Worm (Caenorhabditis elegans) whole organism, L2 larva: ENCODE results near the gene F22B7.1.

ENCODE experiments used
- C34F6.9 ChIP-seq: fragments of 150-350 bp; optimal IDR thresholded peaks from 2 replicates; lab custom pipeline; 2014; ENCODE audit warnings: missing biosample characterization, missing genetic modification characterization
- F13H6.1 ChIP-seq: sonication (generic microtip); optimal IDR thresholded peaks from 2 replicates; lab custom pipeline; 2016; ENCODE audit warnings: missing genetic modification characterization, missing compliant biosample characterization
- Y55F3AM.14 ChIP-seq: fragments of 200-800 bp; sonication (Bioruptor generic); optimal IDR thresholded peaks from 2 replicates; lab custom pipeline; 2018; ENCODE audit warnings: mild to moderate bottlenecking, missing genetic modification characterization, missing compliant biosample characterization
- alr-1 ChIP-seq: fragments of 150-350 bp; optimal IDR thresholded peaks from 2 replicates; lab custom pipeline; 2014; ENCODE audit warnings: missing biosample characterization, missing genetic modification characterization
- aly-2 ChIP-seq: fragments of 150-350 bp; optimal IDR thresholded peaks from 2 replicates; lab custom pipeline; 2014; ENCODE audit warnings: missing biosample characterization, missing genetic modification characterization
- ama-1 ChIP-seq: fragments of 150-350 bp; optimal IDR thresholded peaks from 2 replicates; lab custom pipeline; 2018; ENCODE audit warnings: inconsistent platforms
- blmp-1 ChIP-seq: sonication (generic microtip); optimal IDR thresholded peaks from 2 replicates; lab custom pipeline; 2017; ENCODE audit warnings: missing genetic modification characterization, mild to moderate bottlenecking, missing compliant biosample characterization, antibody characterized with exemption, moderate library complexity; ENCODE audit not compliant: insufficient read depth
- ceh-82 ChIP-seq: fragments of 150-350 bp; optimal IDR thresholded peaks from 2 replicates; lab custom pipeline; 2014; ENCODE audit warnings: missing biosample characterization, missing genetic modification characterization
- crh-2 ChIP-seq: sonication (generic microtip); optimal IDR thresholded peaks from 2 replicates; lab custom pipeline; 2017; ENCODE audit warnings: missing biosample characterization, missing genetic modification characterization
- elt-1 ChIP-seq: fragments of 150-350 bp; optimal IDR thresholded peaks from 2 replicates; lab custom pipeline; 2014; ENCODE audit warnings: missing biosample characterization, missing genetic modification characterization
- fos-1 ChIP-seq: fragments of 150-350 bp; optimal IDR thresholded peaks from 2 replicates; lab custom pipeline; 2014; ENCODE audit warnings: missing biosample characterization, missing genetic modification characterization
- gmeb-1 ChIP-seq: fragments of 150-350 bp; optimal IDR thresholded peaks from 2 replicates; lab custom pipeline; 2014; ENCODE audit warnings: missing biosample characterization, missing genetic modification characterization
- lin-13 ChIP-seq: fragments of 150-350 bp; optimal IDR thresholded peaks from 2 replicates; lab custom pipeline; 2014; ENCODE audit warnings: missing biosample characterization, missing genetic modification reagents, missing genetic modification characterization
- lin-39 ChIP-seq: fragments of 150-350 bp; optimal IDR thresholded peaks from 2 replicates; lab custom pipeline; 2014; ENCODE audit warnings: missing biosample characterization, missing genetic modification reagents, missing genetic modification characterization
- lsy-2 ChIP-seq, 2 experiments: fragments of 150-350 bp in 1 of 2; sonication (generic microtip) in 1 of 2; optimal IDR thresholded peaks; 2 replicates each; lab custom pipeline; 2014 to 2017; ENCODE audit warnings: missing biosample characterization in 2 of 2, missing genetic modification characterization in 2 of 2
- mab-5 ChIP-seq: fragments of 150-350 bp; optimal IDR thresholded peaks from 2 replicates; lab custom pipeline; 2014; ENCODE audit warnings: missing biosample characterization, missing genetic modification characterization
- mbf-1 ChIP-seq: sonication (generic microtip); optimal IDR thresholded peaks from 2 replicates; lab custom pipeline; 2017; ENCODE audit warnings: missing biosample characterization, missing genetic modification characterization
- nhr-10 ChIP-seq: sonication (generic microtip); optimal IDR thresholded peaks from 2 replicates; lab custom pipeline; 2017; ENCODE audit warnings: missing biosample characterization, missing genetic modification characterization
- nhr-11 ChIP-seq: fragments of 150-350 bp; optimal IDR thresholded peaks from 2 replicates; lab custom pipeline; 2014; ENCODE audit warnings: missing biosample characterization, missing genetic modification characterization
- nhr-12 ChIP-seq: fragments of 150-350 bp; optimal IDR thresholded peaks from 2 replicates; lab custom pipeline; 2014; ENCODE audit warnings: missing biosample characterization, missing genetic modification characterization
- nhr-129 ChIP-seq: fragments of 150-350 bp; optimal IDR thresholded peaks from 2 replicates; lab custom pipeline; 2014; ENCODE audit warnings: missing biosample characterization, missing genetic modification characterization
- nhr-23 ChIP-seq: fragments of 150-350 bp; optimal IDR thresholded peaks from 2 replicates; lab custom pipeline; 2014; ENCODE audit warnings: missing biosample characterization, missing genetic modification reagents, missing genetic modification characterization
- nhr-237 ChIP-seq: fragments of 150-350 bp; optimal IDR thresholded peaks from 2 replicates; lab custom pipeline; 2014; ENCODE audit warnings: missing biosample characterization, missing genetic modification characterization
- peb-1 ChIP-seq: fragments of 150-350 bp; optimal IDR thresholded peaks from 2 replicates; lab custom pipeline; 2014; ENCODE audit warnings: missing biosample characterization, missing genetic modification characterization
- sem-4 ChIP-seq: fragments of 150-350 bp; optimal IDR thresholded peaks from 2 replicates; lab custom pipeline; 2014; ENCODE audit warnings: missing biosample characterization, missing genetic modification reagents, missing genetic modification characterization
- sma-3 ChIP-seq: sonication (generic microtip); optimal IDR thresholded peaks from 2 replicates; lab custom pipeline; 2016; ENCODE audit warnings: missing genetic modification reagents, missing genetic modification characterization, missing compliant biosample characterization
- sma-9 ChIP-seq, 2 experiments: fragments of 150-350 bp in 1 of 2; sonication (generic microtip) in 1 of 2; optimal IDR thresholded peaks; 2 replicates each; lab custom pipeline; 2014 to 2016; ENCODE audit warnings: missing genetic modification characterization in 2 of 2, mild to moderate bottlenecking in 1 of 2, missing biosample characterization in 1 of 2, missing compliant biosample characterization in 1 of 2, missing genetic modification reagents in 1 of 2, moderate library complexity in 1 of 2
- unc-39 ChIP-seq: fragments of 150-350 bp; optimal IDR thresholded peaks from 2 replicates; lab custom pipeline; 2014; ENCODE audit warnings: missing biosample characterization, missing genetic modification characterization
- unc-55 ChIP-seq: fragments of 150-350 bp; sonication (generic microtip); optimal IDR thresholded peaks from 3 replicates; lab custom pipeline; 2014; ENCODE audit warnings: missing biosample characterization, missing genetic modification reagents, missing genetic modification characterization
- unc-62 ChIP-seq: fragments of 150-350 bp; optimal IDR thresholded peaks from 2 replicates; lab custom pipeline; 2014; ENCODE audit warnings: missing biosample characterization, missing genetic modification reagents, missing genetic modification characterization
- zag-1 ChIP-seq: fragments of 150-350 bp; optimal IDR thresholded peaks from 2 replicates; lab custom pipeline; 2014; ENCODE audit warnings: missing biosample characterization, missing genetic modification characterization
- ztf-4 ChIP-seq: fragments of 150-350 bp; optimal IDR thresholded peaks from 2 replicates; lab custom pipeline; 2014; ENCODE audit warnings: missing biosample characterization, missing genetic modification characterization

Gene F22B7.1

DNA sequence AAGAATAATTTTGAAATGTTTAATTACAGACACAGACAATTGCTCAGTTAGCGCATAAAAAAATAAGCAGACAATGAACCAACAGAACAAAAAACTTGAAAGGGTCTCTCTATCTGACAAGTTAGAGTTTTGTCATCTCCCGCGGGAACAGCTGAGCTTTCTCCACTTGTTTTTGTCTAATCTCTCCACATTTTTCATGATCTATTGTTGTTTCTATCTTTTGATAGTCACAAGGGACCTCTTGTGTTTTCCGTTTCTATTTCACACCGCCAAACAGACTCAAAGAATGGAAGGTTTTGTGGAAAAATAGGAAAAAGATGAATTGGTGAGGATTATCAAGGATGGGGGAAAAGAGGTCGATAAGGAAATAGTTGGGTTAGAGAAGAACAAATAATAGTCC, 28.3 kb upstream of the F22B7.1 start:
- TF ChIP-seq mab-5: peak; percentile 78
- TF ChIP-seq ceh-82 (tag; lab: Kevin White, UChicago): no peak
- no peak for TF ChIP-seq lin-39 (tag; lab: Kevin White, UChicago)
- no peak for TF ChIP-seq alr-1 (tag; lab: Kevin White, UChicago)
- peak; percentile 27 for TF ChIP-seq nhr-129 (tag; lab: Kevin White, UChicago)
- no peak for TF ChIP-seq zag-1 (tag; lab: Kevin White, UChicago)
- TF ChIP-seq elt-1: no peak
- TF ChIP-seq unc-39 (tag; lab: Kevin White, UChicago): no peak
- peak; percentile 15 for TF ChIP-seq unc-55 (GFP tag; lab: Kevin White, UChicago)
- peak in 1 of 2 experiments; percentile 52 for TF ChIP-seq lsy-2 (tag; optimal IDR thresholded peaks at IDR 0.05; lab: Kevin White, UChicago)
- TF ChIP-seq aly-2 (tag; lab: Kevin White, UChicago): no peak
- no peak for TF ChIP-seq sem-4
- no peak for TF ChIP-seq peb-1 (tag; lab: Kevin White, UChicago)
- TF ChIP-seq nhr-11 (tag; lab: Kevin White, UChicago): no peak
- no peak for TF ChIP-seq ama-1 (lab: Kevin White, UChicago)
- peak; percentile 36 for TF ChIP-seq C34F6.9 (tag; lab: Kevin White, UChicago)
- peak; percentile 23 for TF ChIP-seq crh-2 (tag; lab: Kevin White, UChicago)
- no peak for TF ChIP-seq nhr-12 (tag; lab: Kevin White, UChicago)
- TF ChIP-seq, all 48 proteins: peak for 6

DNA sequence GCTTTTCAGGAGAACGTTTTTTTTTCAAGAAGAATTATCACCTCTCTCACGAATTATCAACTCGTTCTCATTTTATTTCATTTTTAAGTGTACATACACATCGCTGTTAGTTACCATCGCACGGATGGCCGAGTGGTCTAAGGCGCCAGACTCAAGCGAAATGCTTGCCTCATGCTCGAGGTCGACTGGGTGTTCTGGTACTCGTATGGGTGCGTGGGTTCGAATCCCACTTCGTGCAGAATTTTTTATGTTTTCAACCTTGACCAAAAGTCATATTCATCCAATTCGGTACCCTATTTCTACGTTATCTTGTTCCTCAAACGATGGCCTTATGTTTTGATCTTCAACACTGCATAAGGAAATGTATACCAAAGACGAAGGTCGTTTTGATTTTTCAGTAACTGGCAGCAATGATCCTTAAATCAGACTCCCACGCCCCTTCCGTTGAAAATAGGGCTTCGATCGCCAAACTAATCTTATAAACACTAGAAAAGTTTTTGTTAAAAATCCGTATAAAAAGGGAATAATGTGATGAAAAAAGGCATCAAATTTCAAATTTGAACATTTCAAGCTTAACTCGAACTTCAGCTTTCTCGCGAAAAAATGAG, 25.8 kb upstream of the F22B7.1 start, which contains the start of gene fip-1:
TSS of gene fip-1 (plus strand) at position 558 of the 608 bp plus-strand sequence.
- TF ChIP-seq Y55F3AM.14 (GFP tag; lab: Kevin White, UChicago) (no peak), blmp-1 (tag; lab: Kevin White, UChicago) (no peak), nhr-10 (tag; lab: Kevin White, UChicago) (no peak), ama-1 (lab: Kevin White, UChicago) (no peak), fos-1 (tag; lab: Kevin White, UChicago) (peak; percentile 16), ztf-4 (tag; lab: Kevin White, UChicago) (no peak), sma-3 (peak; percentile 44), nhr-23 (tag; lab: Kevin White, UChicago) (no peak), nhr-237 (tag; lab: Kevin White, UChicago) (no peak), zag-1 (tag; lab: Kevin White, UChicago) (no peak), nhr-11 (tag; lab: Kevin White, UChicago) (no peak), gmeb-1 (tag; lab: Kevin White, UChicago) (no peak)

DNA sequence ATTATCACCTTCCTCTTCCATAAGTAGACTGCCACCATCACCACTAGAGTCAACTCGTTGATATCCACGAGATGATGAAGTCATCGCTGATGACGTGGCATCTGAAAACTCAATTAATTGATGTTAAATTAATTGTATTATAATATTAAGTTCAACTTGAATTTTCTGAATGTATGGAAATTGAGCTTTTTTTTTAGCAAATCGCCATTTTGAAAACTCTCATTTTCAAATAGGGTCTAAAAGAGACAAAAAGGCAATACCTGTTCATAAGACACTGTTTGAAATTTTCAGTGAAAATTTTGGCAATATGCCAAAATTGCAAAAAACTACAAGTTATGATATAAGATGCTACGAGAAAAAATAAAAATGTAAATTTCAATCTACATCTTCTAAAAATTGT, 21.5 kb upstream of the F22B7.1 start, which contains the start of gene twk-7:
TSS of gene twk-7 (minus strand) at position 101 of the 400 bp plus-strand sequence.
- TF ChIP-seq C34F6.9 (tag; lab: Kevin White, UChicago) (no peak), lin-13 (GFP tag; lab: Kevin White, UChicago) (no peak), ztf-4 (tag; lab: Kevin White, UChicago) (no peak), elt-1 (no peak), Y55F3AM.14 (GFP tag; lab: Kevin White, UChicago) (no peak), sem-4 (no peak), nhr-11 (tag; lab: Kevin White, UChicago) (no peak), lin-39 (tag; lab: Kevin White, UChicago) (no peak), sma-9 (GFP tag; optimal IDR thresholded peaks at IDR 0.05; lab: Kevin White, UChicago) (no peak), sma-9 (tag; optimal IDR thresholded peaks at IDR 0.05; lab: Kevin White, UChicago) (no peak), mbf-1 (tag; lab: Kevin White, UChicago) (no peak)

DNA sequence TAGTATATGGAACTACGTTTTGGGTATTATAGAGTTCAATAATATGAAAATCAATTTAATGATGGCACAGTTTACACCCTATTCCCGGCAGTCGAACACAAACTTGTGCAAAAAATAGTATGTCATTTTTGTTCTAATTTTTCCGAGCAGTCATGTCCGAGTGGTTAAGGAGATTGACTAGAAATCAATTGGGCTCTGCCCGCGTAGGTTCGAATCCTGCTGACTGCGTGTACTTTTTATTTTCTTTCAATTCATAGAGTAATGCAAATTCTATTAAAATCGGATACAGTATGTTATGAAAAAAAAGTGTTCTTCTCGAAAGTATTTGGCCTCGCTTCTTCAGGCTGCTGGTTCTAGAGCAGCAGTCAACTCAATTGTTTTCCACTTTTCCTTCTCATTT, 19.1 kb upstream of the F22B7.1 start:
- TF ChIP-seq unc-62 (GFP tag; lab: Kevin White, UChicago): no peak
- no peak for TF ChIP-seq crh-2 (tag; lab: Kevin White, UChicago)
- no peak for TF ChIP-seq lsy-2 (tag; optimal IDR thresholded peaks at IDR 0.05; lab: Kevin White, UChicago)
- TF ChIP-seq fos-1 (tag; lab: Kevin White, UChicago): peak; percentile 32
- TF ChIP-seq blmp-1 (tag; lab: Kevin White, UChicago): no peak
- TF ChIP-seq Y55F3AM.14 (GFP tag; lab: Kevin White, UChicago): no peak
- TF ChIP-seq F13H6.1 (tag; lab: Kevin White, UChicago): no peak
- no peak for TF ChIP-seq nhr-23 (tag; lab: Kevin White, UChicago)
- TF ChIP-seq sma-9 (GFP tag; optimal IDR thresholded peaks at IDR 0.05; lab: Kevin White, UChicago): peak; percentile 9
- TF ChIP-seq sma-9 (tag; optimal IDR thresholded peaks at IDR 0.05; lab: Kevin White, UChicago): no peak
